Fruit fly (Drosophila melanogaster) whole organism, embryonic: ENCODE data around the gene Prosbeta2.

ENCODE experiments used
- Atf-2 ChIP-seq: fragments of 200-800 bp; sonication (Bioruptor generic); optimal IDR thresholded peaks from 2 replicates; lab custom pipeline; 2016; ENCODE audit warnings: missing biosample characterization, missing genetic modification characterization
- CG11695 ChIP-seq: fragments of 200-800 bp; sonication (Bioruptor generic); IDR thresholded peaks from 3 replicates; pipeline ENCODE4 v1.3.6; 2022; ENCODE audit warnings: missing biosample characterization, missing genetic modification characterization
- CG17912 ChIP-seq: fragments of 200-800 bp; sonication (Bioruptor generic); optimal IDR thresholded peaks from 2 replicates; lab custom pipeline; 2018; ENCODE audit warnings: missing biosample characterization, mild to moderate bottlenecking, missing genetic modification characterization
- CG18599 ChIP-seq: fragments of 200-800 bp; sonication (Bioruptor generic); optimal IDR thresholded peaks from 3 replicates; lab custom pipeline; 2017; ENCODE audit warnings: missing biosample characterization, missing genetic modification characterization, mild to moderate bottlenecking, moderate library complexity, missing genetic modification reagents
- CG8359 ChIP-seq: fragments of 200-800 bp; sonication (Bioruptor generic); optimal IDR thresholded peaks from 2 replicates; lab custom pipeline; 2017; ENCODE audit warnings: missing biosample characterization, mild to moderate bottlenecking, missing genetic modification characterization, borderline replicate concordance
- CG9817 ChIP-seq: fragments of 200-800 bp; sonication (Bioruptor generic); optimal IDR thresholded peaks from 2 replicates; lab custom pipeline; 2018; ENCODE audit warnings: missing biosample characterization, mild to moderate bottlenecking, missing genetic modification characterization, moderate library complexity
- Camta ChIP-seq: fragments of 200-800 bp; sonication (Bioruptor generic); optimal IDR thresholded peaks from 2 replicates; lab custom pipeline; 2016; ENCODE audit warnings: missing biosample characterization, missing genetic modification characterization
- Ets65A ChIP-seq: fragments of 200-800 bp; sonication (Bioruptor generic); peaks from one replicate; lab custom pipeline; 2016; ENCODE audit warnings: missing biosample characterization, missing genetic modification characterization
- Hmr ChIP-seq: fragments of 200-800 bp; sonication (Bioruptor generic); optimal IDR thresholded peaks from 3 replicates; lab custom pipeline; 2017; ENCODE audit warnings: mild to moderate bottlenecking, missing biosample characterization, missing genetic modification reagents, missing genetic modification characterization
- Myb ChIP-seq: fragments of 200-800 bp; sonication (Bioruptor generic); optimal IDR thresholded peaks from 2 replicates; lab custom pipeline; 2016; ENCODE audit warnings: missing biosample characterization, missing genetic modification characterization
- Vsx1 ChIP-seq: fragments of 200-800 bp; sonication (Bioruptor generic); optimal IDR thresholded peaks from 2 replicates; lab custom pipeline; 2017; ENCODE audit warnings: missing biosample characterization, mild to moderate bottlenecking, missing genetic modification characterization, missing genetic modification reagents
- ems ChIP-seq: fragments of 200-800 bp; sonication (Bioruptor generic); optimal IDR thresholded peaks from 3 replicates; lab custom pipeline; 2016; ENCODE audit warnings: missing biosample characterization, missing genetic modification characterization
- gfzf ChIP-seq: fragments of 200-800 bp; sonication (Bioruptor generic); optimal IDR thresholded peaks from 2 replicates; lab custom pipeline; 2016; ENCODE audit warnings: missing biosample characterization, mild to moderate bottlenecking, missing genetic modification characterization, moderate library complexity
- lab ChIP-seq: fragments of 200-800 bp; sonication (Bioruptor generic); optimal IDR thresholded peaks from 3 replicates; lab custom pipeline; 2017; ENCODE audit warnings: missing biosample characterization, missing genetic modification characterization, mild to moderate bottlenecking, moderate library complexity, missing genetic modification reagents
- seq ChIP-seq: fragments of 200-800 bp; sonication (Bioruptor generic); IDR thresholded peaks from 2 replicates; pipeline ENCODE4 v1.3.6; 2022; ENCODE audit warnings: missing biosample characterization, missing genetic modification characterization

The Prosbeta2 gene

dm6 chr3L:15048091-15048490, 48.3 kb downstream of the Prosbeta2 start (continued):
- TF ChIP-seq seq (no peak), Atf-2 (GFP tag; lab: Kevin White, UChicago) (no peak), Camta (no peak)

- TF ChIP-seq Myb = no peak
- TF ChIP-seq CG9817 = no peak
- peak; percentile 11 for TF ChIP-seq CG18599 (GFP tag; lab: Kevin White, UChicago)
Observed at dm6 chr3L:15049395-15049794, 49.6 kb downstream of the Prosbeta2 start, which contains the start of gene CG43678. Gene CG43678 (minus strand): TSS chr3L:15049495.

dm6 chr3L:15050109-15050508, 50.4 kb downstream of the Prosbeta2 start, which contains the start of gene CG18581:
Gene CG18581 (minus strand): TSS chr3L:15050209.
- TF ChIP-seq Vsx1 (GFP tag; lab: Kevin White, UChicago) (no peak), Ets65A (peak; percentile 36), CG11695 (GFP tag; lab: Robert Waterston, UW) (no peak)

dm6 chr3L:15050706-15051105, 51.0 kb downstream of the Prosbeta2 start, which contains the start of gene CG12310:
Gene CG12310 (minus strand): TSS chr3L:15050806.
- TF ChIP-seq Hmr (GFP tag; lab: Kevin White, UChicago) (peak; percentile 0), lab (peak; percentile 20), CG8359 (GFP tag; lab: Kevin White, UChicago) (no peak), ems (GFP tag; lab: Kevin White, UChicago) (no peak), CG18599 (GFP tag; lab: Kevin White, UChicago) (peak; percentile 45), gfzf (GFP tag; lab: Kevin White, UChicago) (no peak), CG17912 (GFP tag; lab: Kevin White, UChicago) (no peak)
